Worm (Caenorhabditis elegans) whole organism, late embryonic: ENCODE results near the gene C27F2.6.

Source experiments
- C08G9.2 ChIP-seq: sonication (generic microtip); optimal IDR thresholded peaks from 2 replicates; lab custom pipeline; 2016; ENCODE audit warnings: mild to moderate bottlenecking, missing genetic modification characterization, moderate library complexity, missing compliant biosample characterization
- C38D4.7 ChIP-seq: fragments of 200-800 bp; sonication (Bioruptor generic); optimal IDR thresholded peaks from 2 replicates; lab custom pipeline; 2018; ENCODE audit warnings: mild to moderate bottlenecking, missing genetic modification characterization, moderate library complexity, missing compliant biosample characterization
- K02D7.2 ChIP-seq: sonication (generic microtip); optimal IDR thresholded peaks from 2 replicates; lab custom pipeline; 2017; ENCODE audit warnings: mild to moderate bottlenecking, missing genetic modification characterization, missing compliant biosample characterization
- T23F11.4 ChIP-seq: fragments of 200-800 bp; sonication (Bioruptor generic); optimal IDR thresholded peaks from 2 replicates; lab custom pipeline; 2018; ENCODE audit warnings: mild to moderate bottlenecking, missing genetic modification characterization, missing compliant biosample characterization
- Y22D7AL.16 ChIP-seq: sonication (generic microtip); optimal IDR thresholded peaks from 2 replicates; lab custom pipeline; 2016; ENCODE audit warnings: missing genetic modification characterization, missing compliant biosample characterization
- ahr-1 ChIP-seq: sonication (generic microtip); optimal IDR thresholded peaks from 2 replicates; lab custom pipeline; 2016; ENCODE audit warnings: missing genetic modification characterization, missing compliant biosample characterization
- ceh-14 ChIP-seq: sonication (generic microtip); optimal IDR thresholded peaks from 2 replicates; lab custom pipeline; 2016; ENCODE audit warnings: missing genotype, missing genetic modification characterization, missing compliant biosample characterization
- ceh-18 ChIP-seq: sonication (generic microtip); optimal IDR thresholded peaks from 2 replicates; lab custom pipeline; 2016; ENCODE audit warnings: missing genetic modification characterization, missing compliant biosample characterization
- ceh-19 ChIP-seq: fragments of 200-800 bp; sonication (Bioruptor generic); optimal IDR thresholded peaks from 2 replicates; lab custom pipeline; 2018; ENCODE audit warnings: mild to moderate bottlenecking, missing genetic modification characterization, missing compliant biosample characterization
- ceh-22 ChIP-seq: sonication (generic microtip); optimal IDR thresholded peaks from 2 replicates; lab custom pipeline; 2017; ENCODE audit warnings: missing biosample characterization, missing genetic modification characterization
- ceh-31 ChIP-seq: sonication (generic microtip); optimal IDR thresholded peaks from 2 replicates; lab custom pipeline; 2016; ENCODE audit warnings: missing genetic modification characterization, missing compliant biosample characterization
- ceh-34 ChIP-seq: sonication (generic microtip); optimal IDR thresholded peaks from 2 replicates; lab custom pipeline; 2016; ENCODE audit warnings: mild to moderate bottlenecking, missing genetic modification characterization, missing compliant biosample characterization
- ceh-45 ChIP-seq: fragments of 200-800 bp; sonication (Bioruptor generic); IDR thresholded peaks from 2 replicates; pipeline ENCODE4 v1.3.6; 2022; ENCODE audit warnings: missing genetic modification reagents, missing genetic modification characterization, missing compliant biosample characterization
- che-1 ChIP-seq: sonication (generic microtip); optimal IDR thresholded peaks from 2 replicates; lab custom pipeline; 2016; ENCODE audit warnings: mild to moderate bottlenecking, missing genetic modification characterization, missing compliant biosample characterization
- dve-1 ChIP-seq: sonication (generic microtip); optimal IDR thresholded peaks from 2 replicates; lab custom pipeline; 2017; ENCODE audit warnings: antibody characterized with exemption, mild to moderate bottlenecking, missing genetic modification characterization, missing compliant biosample characterization
- elt-4 ChIP-seq: sonication (generic microtip); optimal IDR thresholded peaks from 2 replicates; lab custom pipeline; 2016; ENCODE audit warnings: missing genetic modification characterization, missing compliant biosample characterization
- fax-1 ChIP-seq: sonication (generic microtip); optimal IDR thresholded peaks from 2 replicates; lab custom pipeline; 2016; ENCODE audit warnings: missing genotype, missing genetic modification characterization, missing compliant biosample characterization
- fkh-10 ChIP-seq: fragments of 150-350 bp; optimal IDR thresholded peaks from 2 replicates; lab custom pipeline; 2014; ENCODE audit warnings: missing biosample characterization, missing genetic modification reagents, missing genetic modification characterization
- gmeb-2 ChIP-seq: sonication (generic microtip); optimal IDR thresholded peaks from 2 replicates; lab custom pipeline; 2016; ENCODE audit warnings: missing genetic modification characterization, inconsistent platforms, missing compliant biosample characterization
- hlh-15 ChIP-seq: sonication (generic microtip); optimal IDR thresholded peaks from 2 replicates; lab custom pipeline; 2016; ENCODE audit warnings: missing genetic modification characterization, missing compliant biosample characterization
- lim-6 ChIP-seq: sonication (generic microtip); optimal IDR thresholded peaks from 2 replicates; lab custom pipeline; 2016; ENCODE audit warnings: missing genetic modification characterization, missing compliant biosample characterization
- madf-2 ChIP-seq: sonication (generic microtip); optimal IDR thresholded peaks from 2 replicates; lab custom pipeline; 2017; ENCODE audit warnings: missing genetic modification characterization, missing compliant biosample characterization
- mec-3 ChIP-seq: sonication (generic microtip); optimal IDR thresholded peaks from 2 replicates; lab custom pipeline; 2016; ENCODE audit warnings: borderline replicate concordance, missing genetic modification characterization, missing compliant biosample characterization
- npax-4 ChIP-seq: sonication (generic microtip); optimal IDR thresholded peaks from 2 replicates; lab custom pipeline; 2016; ENCODE audit warnings: missing genetic modification characterization, missing compliant biosample characterization
- odd-2 ChIP-seq: sonication (generic microtip); optimal IDR thresholded peaks from 2 replicates; lab custom pipeline; 2017; ENCODE audit warnings: antibody characterized with exemption, mild to moderate bottlenecking, missing genetic modification characterization, missing compliant biosample characterization
- pat-9 ChIP-seq: fragments of 200-800 bp; sonication (Bioruptor generic); optimal IDR thresholded peaks from 2 replicates; lab custom pipeline; 2018; ENCODE audit warnings: mild to moderate bottlenecking, missing genetic modification characterization, moderate library complexity, missing compliant biosample characterization
- pax-1 ChIP-seq: fragments of 150-350 bp; optimal IDR thresholded peaks from 2 replicates; lab custom pipeline; 2014; ENCODE audit warnings: missing biosample characterization, missing genetic modification characterization
- pqm-1 ChIP-seq: sonication (generic microtip); optimal IDR thresholded peaks from 2 replicates; lab custom pipeline; 2016; ENCODE audit warnings: missing genetic modification characterization, missing compliant biosample characterization
- pros-1 ChIP-seq: fragments of 150-350 bp; optimal IDR thresholded peaks from 2 replicates; lab custom pipeline; 2014; ENCODE audit warnings: missing biosample characterization, missing genetic modification reagents, missing genetic modification characterization
- rnt-1 ChIP-seq: sonication (generic microtip); optimal IDR thresholded peaks from 2 replicates; lab custom pipeline; 2016; ENCODE audit warnings: missing genetic modification characterization, missing compliant biosample characterization
- sdc-2 ChIP-seq: sonication (generic microtip); optimal IDR thresholded peaks from 2 replicates; lab custom pipeline; 2016; ENCODE audit warnings: missing genotype, missing genetic modification characterization, missing compliant biosample characterization
- sox-4 ChIP-seq: sonication (generic microtip); optimal IDR thresholded peaks from 2 replicates; lab custom pipeline; 2017; ENCODE audit warnings: mild to moderate bottlenecking, missing genetic modification characterization, inconsistent platforms, missing compliant biosample characterization
- syd-9 ChIP-seq: sonication (generic microtip); optimal IDR thresholded peaks from 2 replicates; lab custom pipeline; 2016; ENCODE audit warnings: mild to moderate bottlenecking, missing genetic modification characterization, moderate library complexity, missing compliant biosample characterization
- tbx-2 ChIP-seq: sonication (generic microtip); optimal IDR thresholded peaks from 2 replicates; lab custom pipeline; 2016; ENCODE audit warnings: missing genetic modification characterization, missing compliant biosample characterization
- ttx-3 ChIP-seq: sonication (generic microtip); optimal IDR thresholded peaks from 2 replicates; lab custom pipeline; 2016; ENCODE audit warnings: missing genetic modification reagents, missing genetic modification characterization, missing compliant biosample characterization

The C27F2.6 gene

DNA sequence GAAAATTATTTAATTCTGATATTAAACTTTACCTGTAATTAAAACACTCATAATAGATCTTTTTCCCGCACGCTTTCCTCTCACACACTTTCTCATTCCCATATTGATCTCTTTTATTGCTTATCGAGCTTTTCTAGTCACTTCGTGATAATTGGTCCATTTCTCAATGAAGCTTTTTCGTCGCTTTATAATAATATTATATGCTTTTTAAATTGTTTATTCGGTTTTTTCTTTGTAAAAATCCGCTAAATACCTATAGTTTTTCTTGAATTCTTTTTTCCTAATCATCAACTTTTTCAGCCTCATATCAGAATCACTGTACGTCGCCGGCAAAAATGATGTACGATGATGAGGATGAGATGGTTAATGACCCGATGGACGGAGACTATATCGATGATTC is 41.0 kb downstream of the C27F2.6 start, which contains the start of gene rpb-2:
Gene rpb-2, plus strand, starts transcription at position 301 of the 400 bp plus-strand sequence.
- TF ChIP-seq T23F11.4 (GFP tag; lab: Kevin White, UChicago) (no peak), sox-4 (tag; lab: Kevin White, UChicago) (no peak), sdc-2 (no peak)

DNA sequence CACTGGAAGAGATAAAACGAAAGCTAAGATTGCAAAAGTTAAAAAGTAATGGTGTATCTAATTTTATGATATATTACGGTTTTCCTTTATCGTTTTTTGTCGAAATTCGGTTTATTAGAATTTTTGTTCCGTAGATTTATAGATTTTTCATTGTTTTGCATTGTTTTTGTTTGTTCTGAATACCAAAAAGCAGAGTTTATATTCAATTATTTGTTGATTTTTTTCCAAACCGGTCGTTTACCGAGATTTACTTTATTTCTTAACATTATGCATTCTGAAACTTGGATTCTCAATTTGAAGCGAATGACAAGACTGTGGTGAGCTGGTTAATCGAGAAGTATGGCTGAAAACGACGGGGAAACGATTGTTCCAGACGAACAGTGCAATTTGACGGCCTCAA is 43.2 kb downstream of the C27F2.6 start, which contains the start of gene fsn-1:
Gene fsn-1, plus strand, starts transcription at position 301 of the 400 bp plus-strand sequence.
- TF ChIP-seq tbx-2 (tag; lab: Kevin White, UChicago) (no peak), ceh-31 (tag; lab: Kevin White, UChicago) (no peak), C08G9.2 (no peak), ceh-19 (GFP tag; lab: Kevin White, UChicago) (no peak), pqm-1 (tag; lab: Kevin White, UChicago) (no peak), pat-9 (tag; lab: Kevin White, UChicago) (no peak), fkh-10 (GFP tag; lab: Kevin White, UChicago) (no peak), ceh-22 (no peak), ceh-18 (tag; lab: Kevin White, UChicago) (no peak), elt-4 (no peak), pax-1 (tag; lab: Kevin White, UChicago) (no peak)

DNA sequence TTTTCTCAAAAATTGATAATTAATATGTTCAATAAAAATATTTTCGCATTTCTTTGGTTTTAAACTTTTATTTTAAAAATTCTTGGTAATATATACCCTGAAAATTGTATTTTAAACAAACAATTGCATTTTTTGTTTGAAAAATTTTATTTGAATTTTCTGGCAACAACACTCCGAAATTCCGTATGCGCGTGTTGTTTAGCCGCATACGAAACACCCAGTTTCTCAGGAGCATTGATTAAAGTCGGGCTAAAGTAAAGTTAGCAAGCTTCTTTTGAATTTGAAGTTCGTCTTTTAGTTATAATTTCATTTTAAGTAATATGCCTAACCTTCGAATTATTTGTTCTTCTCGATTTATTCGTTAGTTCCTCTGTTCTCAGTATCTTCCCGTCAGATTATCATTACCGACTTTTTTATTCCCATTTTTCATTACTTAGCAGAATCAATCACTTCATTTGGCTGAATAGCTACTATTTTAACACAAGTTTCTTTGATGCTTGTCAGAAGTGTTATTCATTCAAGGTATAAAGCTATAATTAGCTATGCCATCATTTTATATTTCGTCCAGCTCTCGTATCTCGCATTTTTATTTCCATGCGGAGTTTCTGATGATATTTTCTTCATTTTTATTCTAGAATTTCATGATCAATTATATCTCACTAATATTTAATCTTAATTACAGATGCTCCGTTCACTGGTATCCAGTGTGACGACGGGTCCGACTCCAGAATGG is 45.2 kb downstream of the C27F2.6 start, which contains the start of gene mrps-18C:
Gene mrps-18C, plus strand, starts transcription at position 683 of the 733 bp plus-strand sequence.
- TF ChIP-seq ceh-14: no peak
- no peak for TF ChIP-seq odd-2
- TF ChIP-seq hlh-15 (tag; lab: Kevin White, UChicago): no peak
- no peak for TF ChIP-seq fax-1 (tag; lab: Kevin White, UChicago)
- TF ChIP-seq gmeb-2 (tag; lab: Kevin White, UChicago): no peak
- no peak for TF ChIP-seq ceh-45 (GFP tag; lab: Robert Waterston, UW)
- no peak for TF ChIP-seq lim-6 (tag; lab: Kevin White, UChicago)
- no peak for TF ChIP-seq C38D4.7 (GFP tag; lab: Kevin White, UChicago)
- TF ChIP-seq syd-9: no peak
- TF ChIP-seq madf-2 (tag; lab: Kevin White, UChicago): no peak
- TF ChIP-seq ahr-1 (tag; lab: Kevin White, UChicago): no peak
- TF ChIP-seq rnt-1 (tag; lab: Kevin White, UChicago): no peak
- no peak for TF ChIP-seq tbx-2 (tag; lab: Kevin White, UChicago)
- no peak for TF ChIP-seq pros-1 (tag; lab: Kevin White, UChicago)
- no peak for TF ChIP-seq npax-4 (tag; lab: Kevin White, UChicago)
- no peak for TF ChIP-seq K02D7.2 (tag; lab: Kevin White, UChicago)
- TF ChIP-seq mec-3 (tag; lab: Kevin White, UChicago): no peak
- no peak for TF ChIP-seq Y22D7AL.16 (tag; lab: Kevin White, UChicago)
- TF ChIP-seq, all 69 proteins: peak for 0

DNA sequence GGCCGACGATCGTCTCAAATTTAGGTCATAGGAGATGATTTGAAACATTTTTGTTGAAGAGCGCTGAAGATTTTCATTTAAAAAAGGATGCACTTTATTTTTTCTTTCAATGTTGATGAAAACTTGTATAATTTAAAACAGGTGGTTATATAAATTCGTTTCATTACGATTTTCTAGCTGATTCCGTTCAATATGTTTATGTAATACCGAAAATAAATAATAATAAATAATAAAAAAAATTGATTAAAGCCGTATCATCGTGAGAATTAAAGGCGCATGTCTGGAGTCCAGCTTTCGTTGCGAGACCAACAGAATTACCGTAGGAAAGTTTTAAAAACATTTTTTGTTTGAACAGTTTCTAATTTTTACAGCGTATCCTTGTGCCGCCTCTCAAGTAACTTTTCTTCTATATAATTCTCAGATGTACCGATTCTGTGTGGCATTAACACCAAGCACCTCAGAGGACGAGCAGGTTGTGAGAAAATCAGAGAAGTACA is 48.0 kb downstream of the C27F2.6 start, which contains the start of the genes C26E6.12 and eri-9:
Gene C26E6.12, minus strand, starts transcription at position 51 of the 497 bp plus-strand sequence.
Gene eri-9, plus strand, starts transcription at position 248 of the 497 bp plus-strand sequence.
- TF ChIP-seq ttx-3 (tag; lab: Kevin White, UChicago) (no peak), che-1 (no peak), dve-1 (tag; lab: Kevin White, UChicago) (no peak), ceh-34 (tag; lab: Kevin White, UChicago) (no peak)
